Fruit fly (Drosophila melanogaster): ENCODE measurements around the gene CG43050.

Gene CG43050

DNA sequence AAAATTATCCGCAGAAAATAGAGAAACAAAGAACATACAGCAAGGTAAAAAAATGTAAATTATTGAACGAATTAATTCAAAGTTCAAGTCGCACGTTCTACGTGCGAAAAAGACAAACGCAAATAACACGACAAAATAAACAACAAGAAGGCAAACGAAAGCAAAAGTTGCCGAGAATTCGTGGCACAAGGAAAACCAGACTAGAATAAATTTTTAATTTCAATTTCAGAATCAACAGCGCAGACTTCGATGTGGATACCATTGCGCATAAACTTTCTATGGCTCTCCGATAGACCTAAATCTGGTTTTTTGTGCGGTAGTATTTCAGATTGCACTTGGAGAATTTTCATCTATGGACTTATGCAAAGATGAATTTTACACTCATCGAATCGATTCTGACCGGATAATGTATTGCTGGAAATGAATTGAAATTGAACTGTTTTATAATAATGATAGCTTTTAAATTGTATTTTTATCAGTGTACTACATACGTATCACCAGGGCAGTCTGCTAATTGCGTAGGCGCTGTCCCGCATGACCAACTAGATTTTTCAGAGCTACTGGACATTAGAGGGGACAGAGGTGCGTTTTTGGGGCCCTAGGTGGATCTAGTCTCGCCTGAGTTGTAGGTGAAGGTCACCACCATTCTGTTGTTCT, 35.5 kb upstream of the CG43050 start:
- TF ChIP-seq sv (GFP tag; optimal IDR thresholded peaks at IDR 0.05) (peak; percentile 85), CrebA (GFP tag; optimal IDR thresholded peaks at IDR 0.05; ENCODE audit: borderline replicate concordance) (no peak), Dfd (GFP tag; optimal IDR thresholded peaks at IDR 0.05) (no peak)

DNA sequence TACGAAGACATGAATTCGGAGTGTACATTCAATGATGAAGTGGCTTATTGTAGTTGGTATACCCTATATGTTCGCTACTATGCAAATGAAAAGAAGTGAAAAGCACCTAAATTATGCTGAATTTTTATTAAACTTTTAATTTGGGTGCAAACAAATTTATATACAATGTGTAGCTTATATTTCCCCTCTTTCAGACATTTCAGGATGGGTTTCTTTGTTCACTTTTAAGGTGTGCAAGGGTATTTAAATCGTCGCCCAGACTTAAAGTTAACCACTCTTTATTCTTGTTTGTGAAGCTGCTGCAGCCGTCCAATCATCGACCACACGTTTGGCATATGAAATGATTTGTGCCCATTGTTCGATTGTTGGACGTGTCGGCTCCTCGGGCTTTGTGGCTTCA, 32.4 kb upstream of the CG43050 start:
- TF ChIP-seq sage (GFP tag; optimal IDR thresholded peaks at IDR 0.05) (no peak), Dif (GFP tag; optimal IDR thresholded peaks at IDR 0.05; ENCODE audit: partially characterized antibody) (no peak), CG32264 (GFP tag; optimal IDR thresholded peaks at IDR 0.05) (no peak), CG9705 (GFP tag; optimal IDR thresholded peaks at IDR 0.05) (no peak), Hr83 (GFP tag; optimal IDR thresholded peaks at IDR 0.05; ENCODE audit: poor library complexity, severe bottlenecking) (no peak), pan (optimal IDR thresholded peaks at IDR 0.05) (no peak), rgr (GFP tag; optimal IDR thresholded peaks at IDR 0.05) (peak; percentile 3), Jra (GFP tag; optimal IDR thresholded peaks at IDR 0.05) (no peak), usp (GFP tag; optimal IDR thresholded peaks at IDR 0.05) (no peak), CrebA (GFP tag; optimal IDR thresholded peaks at IDR 0.05; ENCODE audit: borderline replicate concordance) (no peak), Hr78 (GFP tag; optimal IDR thresholded peaks at IDR 0.05) (no peak), OdsH (GFP tag; optimal IDR thresholded peaks at IDR 0.05) (peak; percentile 20), br (GFP tag; optimal IDR thresholded peaks at IDR 0.05) (peak; percentile 18), psq (GFP tag; optimal IDR thresholded peaks at IDR 0.05) (no peak), foxo (GFP tag; optimal IDR thresholded peaks at IDR 0.05) (peak in 1 of 2 experiments; percentile 24), fru (GFP tag; optimal IDR thresholded peaks at IDR 0.05) (peak; percentile 27), woc (GFP tag; optimal IDR thresholded peaks at IDR 0.05) (peak; percentile 39), Vsx2 (GFP tag; optimal IDR thresholded peaks at IDR 0.05; ENCODE audit: partially characterized antibody) (no peak), ey (GFP tag; optimal IDR thresholded peaks at IDR 0.05) (peak; percentile 25), Myc (optimal IDR thresholded peaks at IDR 0.05) (no peak), h (GFP tag; optimal IDR thresholded peaks at IDR 0.05) (peak; percentile 34), sv (GFP tag; optimal IDR thresholded peaks at IDR 0.05) (no peak), HLH106 (tag; optimal IDR thresholded peaks at IDR 0.05) (no peak), GATAd (GFP tag; optimal IDR thresholded peaks at IDR 0.05) (no peak)

DNA sequence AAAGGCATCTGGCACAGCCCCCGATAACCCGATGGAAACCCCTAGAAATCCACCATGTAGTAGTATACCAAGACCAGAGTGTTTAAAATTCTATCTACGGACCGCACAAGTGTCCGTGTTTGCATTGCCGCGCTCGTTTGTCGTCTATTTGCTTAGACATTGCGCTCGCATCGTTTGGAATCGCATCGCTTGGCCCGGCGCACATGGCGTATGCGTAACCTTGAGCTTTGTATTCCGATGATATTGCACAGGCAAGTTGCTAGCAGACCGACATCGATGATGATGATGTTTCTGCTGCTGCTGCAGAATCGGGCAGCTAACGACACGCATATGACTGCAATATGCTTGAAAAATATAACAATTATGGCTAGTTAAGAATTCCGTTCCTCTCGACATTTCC, 30.5 kb upstream of the CG43050 start:
- TF ChIP-seq Myc (optimal IDR thresholded peaks at IDR 0.05) (no peak), Mio (GFP tag; optimal IDR thresholded peaks at IDR 0.05) (no peak), CG9705 (GFP tag; optimal IDR thresholded peaks at IDR 0.05) (no peak), Rel (GFP tag; optimal IDR thresholded peaks at IDR 0.05) (no peak), Rel (tag; optimal IDR thresholded peaks at IDR 0.05) (no peak), psq (GFP tag; optimal IDR thresholded peaks at IDR 0.05) (no peak), Hnf4 (GFP tag; optimal IDR thresholded peaks at IDR 0.05) (no peak), OdsH (GFP tag; optimal IDR thresholded peaks at IDR 0.05) (no peak), woc (GFP tag; optimal IDR thresholded peaks at IDR 0.05) (no peak), Sp1 (GFP tag; optimal IDR thresholded peaks at IDR 0.05) (no peak), jim (GFP tag; optimal IDR thresholded peaks at IDR 0.05) (no peak), dsf (GFP tag; optimal IDR thresholded peaks at IDR 0.05; ENCODE audit: borderline replicate concordance) (no peak), HLH106 (tag; optimal IDR thresholded peaks at IDR 0.05) (no peak), h (GFP tag; optimal IDR thresholded peaks at IDR 0.05) (no peak)

DNA sequence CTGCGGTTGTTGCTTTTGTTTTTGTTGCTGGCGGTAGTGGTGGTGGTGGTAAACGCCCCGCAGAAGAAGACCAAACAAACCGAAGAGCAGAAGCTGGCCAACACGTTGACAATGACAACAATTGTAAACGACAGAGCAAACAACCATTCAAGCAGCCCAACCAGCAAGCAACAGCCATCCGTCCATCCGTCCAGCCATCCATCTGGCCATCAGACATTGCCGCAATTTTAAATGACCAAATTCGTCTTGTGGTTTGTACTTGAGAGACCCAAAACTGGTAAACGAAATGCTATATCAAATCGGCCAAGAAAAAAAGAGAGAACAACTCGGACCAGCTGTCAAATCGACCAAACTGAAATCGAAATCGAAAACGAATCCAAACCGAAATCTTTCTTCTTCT, 23.3 kb upstream of the CG43050 start:
- TF ChIP-seq Dif (GFP tag; optimal IDR thresholded peaks at IDR 0.05; ENCODE audit: partially characterized antibody) (no peak), Sp1 (GFP tag; optimal IDR thresholded peaks at IDR 0.05) (no peak), dl (GFP tag; optimal IDR thresholded peaks at IDR 0.05; ENCODE audit: insufficient read depth in 1 of 2, partially characterized antibody in 2 of 2) (no peak), Myc (optimal IDR thresholded peaks at IDR 0.05) (no peak), pan (optimal IDR thresholded peaks at IDR 0.05) (no peak), woc (GFP tag; optimal IDR thresholded peaks at IDR 0.05) (no peak), br (GFP tag; optimal IDR thresholded peaks at IDR 0.05) (no peak), lola (GFP tag; optimal IDR thresholded peaks at IDR 0.05) (no peak), dsf (GFP tag; optimal IDR thresholded peaks at IDR 0.05; ENCODE audit: borderline replicate concordance) (no peak), N (GFP tag; optimal IDR thresholded peaks at IDR 0.05) (no peak), Hnf4 (GFP tag; optimal IDR thresholded peaks at IDR 0.05) (no peak), OdsH (GFP tag; optimal IDR thresholded peaks at IDR 0.05) (no peak), brk (GFP tag; optimal IDR thresholded peaks at IDR 0.05) (no peak), GATAd (GFP tag; optimal IDR thresholded peaks at IDR 0.05) (no peak), Abd-B (GFP tag; optimal IDR thresholded peaks at IDR 0.05) (no peak), Dfd (GFP tag; optimal IDR thresholded peaks at IDR 0.05) (no peak), fru (GFP tag; optimal IDR thresholded peaks at IDR 0.05) (no peak), CG32264 (GFP tag; optimal IDR thresholded peaks at IDR 0.05) (no peak)

Data from whole organism, wandering third instar larva.